Fruit fly (Drosophila melanogaster) whole organism, wandering third instar larva: ENCODE results near the gene Syn1.

Experiments used
- Abd-B ChIP-seq: fragments of >200 bp; optimal IDR thresholded peaks from 2 replicates; lab custom pipeline; 2017; ENCODE audit warnings: missing biosample characterization, missing genetic modification characterization
- CG32264 ChIP-seq: fragments of 200-800 bp; sonication (Bioruptor generic); optimal IDR thresholded peaks from 2 replicates; lab custom pipeline; 2016; ENCODE audit warnings: missing biosample characterization, missing genetic modification characterization
- CG9705 ChIP-seq: fragments of 200-800 bp; sonication (Bioruptor generic); optimal IDR thresholded peaks from 2 replicates; lab custom pipeline; 2018; ENCODE audit warnings: missing biosample characterization, mild to moderate bottlenecking, missing genetic modification characterization
- CrebA ChIP-seq: fragments of 200-800 bp; sonication (Bioruptor generic); optimal IDR thresholded peaks from 2 replicates; lab custom pipeline; 2016; ENCODE audit warnings: missing biosample characterization, mild to moderate bottlenecking, missing genetic modification characterization, borderline replicate concordance
- Dfd ChIP-seq: fragments of >200 bp; optimal IDR thresholded peaks from 2 replicates; lab custom pipeline; 2017; ENCODE audit warnings: missing biosample characterization, missing genetic modification characterization
- Dif ChIP-seq: fragments of 200-275, 200-300 bp; sonication (Bioruptor generic); optimal IDR thresholded peaks from 2 replicates; lab custom pipeline; 2018; ENCODE audit warnings: missing biosample characterization, missing genetic modification characterization; ENCODE audit not compliant: partially characterized antibody
- GATAd ChIP-seq: sonication (Bioruptor generic); optimal IDR thresholded peaks from 2 replicates; lab custom pipeline; 2016; ENCODE audit warnings: missing biosample characterization, missing genetic modification characterization
- HLH106 ChIP-seq: fragments of 200-800 bp; optimal IDR thresholded peaks from 3 replicates; lab custom pipeline; 2019; ENCODE audit warnings: missing biosample characterization, mild to moderate bottlenecking, missing genetic modification characterization, moderate library complexity
- Hnf4 ChIP-seq: fragments of 200-800 bp; sonication (Bioruptor generic); optimal IDR thresholded peaks from 2 replicates; lab custom pipeline; 2016; ENCODE audit warnings: missing biosample characterization, mild to moderate bottlenecking, missing genetic modification characterization
- Hr78 ChIP-seq: fragments of >200 bp; optimal IDR thresholded peaks from 2 replicates; lab custom pipeline; 2017; ENCODE audit warnings: missing biosample characterization, missing genetic modification characterization
- Hr83 ChIP-seq: fragments of 200-300 bp; sonication (Bioruptor generic); optimal IDR thresholded peaks from 2 replicates; lab custom pipeline; 2016; ENCODE audit warnings: missing biosample characterization, mild to moderate bottlenecking, missing genetic modification characterization, moderate library complexity; ENCODE audit not compliant: poor library complexity, severe bottlenecking
- Jra ChIP-seq: sonication (Bioruptor generic); optimal IDR thresholded peaks from 2 replicates; lab custom pipeline; 2016; ENCODE audit warnings: missing biosample characterization, missing genetic modification characterization
- Mio ChIP-seq: sonication (Bioruptor generic); optimal IDR thresholded peaks from 2 replicates; lab custom pipeline; 2016; ENCODE audit warnings: missing biosample characterization, missing genetic modification characterization
- Myc ChIP-seq: fragments of >200 bp; optimal IDR thresholded peaks from 2 replicates; lab custom pipeline; 2017
- N ChIP-seq: fragments of >200 bp; optimal IDR thresholded peaks from 2 replicates; lab custom pipeline; 2018; ENCODE audit warnings: missing biosample characterization, missing external identifiers, missing genetic modification characterization
- OdsH ChIP-seq: fragments of 200-800 bp; sonication (Bioruptor generic); optimal IDR thresholded peaks from 2 replicates; lab custom pipeline; 2016; ENCODE audit warnings: missing biosample characterization, mild to moderate bottlenecking, missing genetic modification characterization
- Rel ChIP-seq, 2 experiments: fragments of 200-800 bp; sonication (Bioruptor generic) in 1 of 2; optimal IDR thresholded peaks; 2 replicates in 1 of 2; 3 replicates in 1 of 2; lab custom pipeline; 2016 to 2019; ENCODE audit warnings: mild to moderate bottlenecking in 2 of 2, missing biosample characterization in 2 of 2, missing genetic modification characterization in 2 of 2, moderate library complexity in 1 of 2
- Sp1 ChIP-seq: fragments of 200-800 bp; sonication (Bioruptor generic); optimal IDR thresholded peaks from 3 replicates; lab custom pipeline; 2019; ENCODE audit warnings: missing biosample characterization, mild to moderate bottlenecking, missing genetic modification characterization, moderate library complexity
- Vsx2 ChIP-seq: fragments of 200-300, 225-300 bp; sonication (Bioruptor generic); optimal IDR thresholded peaks from 2 replicates; lab custom pipeline; 2018; ENCODE audit warnings: missing biosample characterization, missing genetic modification characterization; ENCODE audit not compliant: partially characterized antibody
- br ChIP-seq: fragments of 200-800 bp; sonication (Bioruptor generic); optimal IDR thresholded peaks from 2 replicates; lab custom pipeline; 2016; ENCODE audit warnings: missing biosample characterization, missing genetic modification characterization
- brk ChIP-seq: fragments of 200-800 bp; sonication (Bioruptor generic); optimal IDR thresholded peaks from 2 replicates; lab custom pipeline; 2016; ENCODE audit warnings: missing biosample characterization, mild to moderate bottlenecking, missing genetic modification characterization
- dl ChIP-seq, 2 experiments: fragments of 175-275, 200-275 bp in 1 of 2; fragments of 200-275 bp in 1 of 2; sonication (Bioruptor generic); optimal IDR thresholded peaks; lab custom pipeline; 2018; ENCODE audit warnings: mild to moderate bottlenecking in 2 of 2, missing biosample characterization in 2 of 2, missing genetic modification characterization in 2 of 2, moderate library complexity in 2 of 2; ENCODE audit not compliant: partially characterized antibody in 2 of 2, insufficient read depth in 1 of 2
- dmrt93B ChIP-seq: fragments of 200-800 bp; sonication (Bioruptor generic); optimal IDR thresholded peaks from 2 replicates; lab custom pipeline; 2018; ENCODE audit warnings: missing biosample characterization, mild to moderate bottlenecking, missing genetic modification characterization
- dsf ChIP-seq: sonication (Bioruptor generic); optimal IDR thresholded peaks from 2 replicates; lab custom pipeline; 2016; ENCODE audit warnings: missing biosample characterization, missing genetic modification characterization, borderline replicate concordance
- ey ChIP-seq: fragments of 200-800 bp; sonication (Bioruptor generic); optimal IDR thresholded peaks from 2 replicates; lab custom pipeline; 2016; ENCODE audit warnings: missing biosample characterization, missing genetic modification characterization
- foxo ChIP-seq, 2 experiments: fragments of 200-800 bp; sonication (Bioruptor generic); optimal IDR thresholded peaks; 2 replicates in 1 of 2; 3 replicates in 1 of 2; lab custom pipeline; 2016 to 2017; ENCODE audit warnings: missing biosample characterization in 2 of 2, missing genetic modification characterization in 2 of 2
- fru ChIP-seq: fragments of 200-800 bp; sonication (Bioruptor generic); optimal IDR thresholded peaks from 3 replicates; lab custom pipeline; 2016; ENCODE audit warnings: missing biosample characterization, mild to moderate bottlenecking, missing genetic modification characterization
- h ChIP-seq: fragments of 200-800 bp; sonication (Bioruptor generic); optimal IDR thresholded peaks from 3 replicates; lab custom pipeline; 2016; ENCODE audit warnings: missing biosample characterization, mild to moderate bottlenecking, missing genetic modification characterization
- jim ChIP-seq: fragments of 175-275, 200-325 bp; sonication (Bioruptor generic); optimal IDR thresholded peaks from 2 replicates; lab custom pipeline; 2016; ENCODE audit warnings: missing biosample characterization, mild to moderate bottlenecking, missing genetic modification characterization
- lola ChIP-seq: fragments of >200 bp; optimal IDR thresholded peaks from 2 replicates; lab custom pipeline; 2017; ENCODE audit warnings: missing biosample characterization, missing genetic modification characterization
- pan ChIP-seq: fragments of >200 bp; optimal IDR thresholded peaks from 2 replicates; lab custom pipeline; 2017
- psq ChIP-seq: fragments of 200-800 bp; sonication (Bioruptor generic); optimal IDR thresholded peaks from 3 replicates; lab custom pipeline; 2017; ENCODE audit warnings: missing biosample characterization, mild to moderate bottlenecking, missing genetic modification characterization, moderate library complexity
- rgr ChIP-seq: fragments of 200-800 bp; sonication (Bioruptor generic); optimal IDR thresholded peaks from 3 replicates; lab custom pipeline; 2016; ENCODE audit warnings: missing biosample characterization, mild to moderate bottlenecking, missing genetic modification characterization
- sage ChIP-seq: fragments of 200-800 bp; sonication (Bioruptor generic); optimal IDR thresholded peaks from 2 replicates; lab custom pipeline; 2016; ENCODE audit warnings: missing biosample characterization, mild to moderate bottlenecking, missing genetic modification characterization
- sv ChIP-seq: fragments of 200-800 bp; sonication (Bioruptor generic); optimal IDR thresholded peaks from 3 replicates; lab custom pipeline; 2016; ENCODE audit warnings: missing biosample characterization, missing genetic modification characterization
- tai ChIP-seq: sonication (Bioruptor generic); optimal IDR thresholded peaks from 2 replicates; lab custom pipeline; 2016; ENCODE audit warnings: missing biosample characterization, missing genetic modification characterization
- usp ChIP-seq: fragments of >200 bp; optimal IDR thresholded peaks from 2 replicates; lab custom pipeline; 2017; ENCODE audit warnings: missing biosample characterization, missing genetic modification characterization
- woc ChIP-seq: sonication (Bioruptor generic); optimal IDR thresholded peaks from 2 replicates; lab custom pipeline; 2016; ENCODE audit warnings: missing biosample characterization, mild to moderate bottlenecking, missing genetic modification characterization

The Syn1 gene

dm6 chr3L:21728616-21729047, 41.7 kb downstream of the Syn1 start, which contains the start of the genes CG11247 and Polr2H:
Gene CG11247 (minus strand): TSS chr3L:21728806.
Gene Polr2H (plus strand): TSS chr3L:21728932.
- no peak for TF ChIP-seq Hr78
- peak; percentile 81 for TF ChIP-seq OdsH
- TF ChIP-seq Dfd, result no peak
- TF ChIP-seq Dif (GFP tag; lab: Kevin White, UChicago), result no peak
- peak; percentile 27 for TF ChIP-seq jim (GFP tag; lab: Kevin White, UChicago)
- no peak for TF ChIP-seq pan (lab: Kevin White, UChicago)
- TF ChIP-seq CG9705, result peak; percentile 75
- TF ChIP-seq rgr (GFP tag; lab: Kevin White, UChicago), result peak; percentile 90
- no peak for TF ChIP-seq lola (GFP tag; lab: Kevin White, UChicago)
- no peak for TF ChIP-seq Vsx2 (GFP tag; lab: Kevin White, UChicago)
- TF ChIP-seq woc (GFP tag; lab: Kevin White, UChicago), result peak; percentile 93
- no peak for TF ChIP-seq tai (GFP tag; lab: Kevin White, UChicago)
- TF ChIP-seq GATAd (GFP tag; lab: Kevin White, UChicago), result peak; percentile 69
- peak; percentile 56 for TF ChIP-seq Myc (lab: Kevin White, UChicago)
- peak; percentile 3 for TF ChIP-seq Mio (GFP tag; lab: Kevin White, UChicago)
- TF ChIP-seq CG32264 (GFP tag; lab: Kevin White, UChicago), result peak; percentile 64
- TF ChIP-seq CrebA (GFP tag; lab: Kevin White, UChicago), result no peak
- TF ChIP-seq br (GFP tag; lab: Kevin White, UChicago), result peak; percentile 86
- TF ChIP-seq Hr83 (GFP tag; lab: Kevin White, UChicago), result peak; percentile 88
- TF ChIP-seq Hnf4 (GFP tag; lab: Kevin White, UChicago), result peak; percentile 93
- no peak for TF ChIP-seq usp (GFP tag; lab: Kevin White, UChicago)
- peak; percentile 80 for TF ChIP-seq psq (GFP tag; lab: Kevin White, UChicago)
- peak; percentile 90 for TF ChIP-seq HLH106
- no peak for TF ChIP-seq N (GFP tag; lab: Kevin White, UChicago)
- peak; percentile 87 for TF ChIP-seq sv (GFP tag; lab: Kevin White, UChicago)
- peak; percentile 77 for TF ChIP-seq brk (GFP tag; lab: Kevin White, UChicago)
- no peak for TF ChIP-seq Abd-B (GFP tag; lab: Kevin White, UChicago)
- peak; percentile 60 for TF ChIP-seq dsf (GFP tag; lab: Kevin White, UChicago)
- peak; percentile 91 for TF ChIP-seq ey
- TF ChIP-seq dmrt93B (GFP tag; lab: Kevin White, UChicago), result peak; percentile 85
- no peak for TF ChIP-seq dl (GFP tag; optimal IDR thresholded peaks at IDR 0.05; lab: Kevin White, UChicago; ENCODE audit: insufficient read depth in 1 of 2, partially characterized antibody in 2 of 2)
- peak; percentile 38 for TF ChIP-seq sage
- peak; percentile 74 for TF ChIP-seq Sp1 (GFP tag; lab: Kevin White, UChicago)
- no peak for TF ChIP-seq Rel (GFP tag; optimal IDR thresholded peaks at IDR 0.05; lab: Kevin White, UChicago)
- TF ChIP-seq Rel (tag; optimal IDR thresholded peaks at IDR 0.05; lab: Kevin White, UChicago), result peak; percentile 86
- TF ChIP-seq Jra, result peak; percentile 90
- TF ChIP-seq foxo (GFP tag; optimal IDR thresholded peaks at IDR 0.05; lab: Kevin White, UChicago), result peak in 1 of 2 experiments; percentile 92
- TF ChIP-seq h (GFP tag; lab: Kevin White, UChicago), result peak; percentile 90
- TF ChIP-seq fru (GFP tag; lab: Kevin White, UChicago), result peak; percentile 86

dm6 chr3L:21727728-21728124, 42.6 kb downstream of the Syn1 start:
- TF ChIP-seq Hr83 (GFP tag; lab: Kevin White, UChicago) (no peak), rgr (GFP tag; lab: Kevin White, UChicago) (no peak), Hr78 (no peak)
